Worm (Caenorhabditis elegans) whole organism, mixed stage, embryonic: Measurements from ENCODE around the gene Y61A9LA.12.

Experiments used
- M03D4.4 ChIP-seq: sonication (generic microtip); optimal IDR thresholded peaks from 2 replicates; lab custom pipeline; 2017; ENCODE audit warnings: mild to moderate bottlenecking, missing genetic modification characterization, missing compliant biosample characterization
- cnd-1 ChIP-seq: fragments of 200-800 bp; sonication (Bioruptor generic); optimal IDR thresholded peaks from 2 replicates; lab custom pipeline; 2018; ENCODE audit warnings: mild to moderate bottlenecking, missing genetic modification characterization, missing compliant biosample characterization
- elt-1 ChIP-seq: sonication (generic microtip); optimal IDR thresholded peaks from 2 replicates; lab custom pipeline; 2017; ENCODE audit warnings: missing genetic modification characterization, mild to moderate bottlenecking, missing compliant biosample characterization, antibody characterized with exemption, moderate library complexity, borderline replicate concordance; ENCODE audit not compliant: insufficient read depth
- hlh-1 ChIP-seq: fragments of 150-350 bp; optimal IDR thresholded peaks from 2 replicates; lab custom pipeline; 2014; ENCODE audit warnings: missing biosample characterization, missing genetic modification reagents, missing genetic modification characterization
- lsy-2 ChIP-seq: fragments of 150-350 bp; optimal IDR thresholded peaks from 2 replicates; lab custom pipeline; 2014; ENCODE audit warnings: missing biosample characterization, missing genetic modification characterization
- nhr-237 ChIP-seq: fragments of 150-350 bp; optimal IDR thresholded peaks from 2 replicates; lab custom pipeline; 2014; ENCODE audit warnings: missing biosample characterization, missing genetic modification characterization
- nhr-76 ChIP-seq: sonication (generic microtip); optimal IDR thresholded peaks from 2 replicates; lab custom pipeline; 2017; ENCODE audit warnings: missing biosample characterization, missing genetic modification characterization
- pha-4 ChIP-seq: fragments of 150-350 bp; optimal IDR thresholded peaks from 2 replicates; lab custom pipeline; 2018; ENCODE audit warnings: missing biosample characterization, missing genetic modification reagents, missing genetic modification characterization
- sem-2 ChIP-seq: fragments of 200-800 bp; sonication (Bioruptor generic); optimal IDR thresholded peaks from 2 replicates; lab custom pipeline; 2018; ENCODE audit warnings: mild to moderate bottlenecking, missing genetic modification characterization, missing compliant biosample characterization
- snpc-4 ChIP-seq: fragments of 150-350 bp; optimal IDR thresholded peaks from 2 replicates; lab custom pipeline; 2014; ENCODE audit warnings: missing biosample characterization, missing genetic modification characterization
- unc-62 ChIP-seq: fragments of 150-350 bp; optimal IDR thresholded peaks from 2 replicates; lab custom pipeline; 2014; ENCODE audit warnings: missing biosample characterization, missing genetic modification reagents, missing genetic modification characterization
- ztf-11 ChIP-seq: fragments of 150-350 bp; optimal IDR thresholded peaks from 2 replicates; lab custom pipeline; 2014; ENCODE audit warnings: missing biosample characterization, missing genetic modification characterization

ce11 chrV:4524327-4524726, 29.3 kb upstream of the Y61A9LA.12 start:
- TF ChIP-seq ztf-11 (tag; lab: Kevin White, UChicago) (no peak), nhr-237 (no peak), sem-2 (GFP tag; lab: Kevin White, UChicago) (no peak), hlh-1 (tag; lab: Kevin White, UChicago) (no peak), unc-62 (GFP tag; lab: Kevin White, UChicago) (no peak), M03D4.4 (tag; lab: Kevin White, UChicago) (no peak), nhr-76 (tag; lab: Kevin White, UChicago) (no peak), elt-1 (tag; lab: Kevin White, UChicago) (no peak), lsy-2 (tag; lab: Kevin White, UChicago) (no peak), cnd-1 (tag; lab: Kevin White, UChicago) (no peak), pha-4 (tag; lab: Kevin White, UChicago) (no peak), snpc-4 (tag; lab: Kevin White, UChicago) (no peak)
